Worm (Caenorhabditis elegans) whole organism, dauer: ENCODE measurements around the gene W08F4.7.

Experiments
- unc-62 ChIP-seq: sonication (generic microtip); optimal IDR thresholded peaks from 2 replicates; lab custom pipeline; 2017; ENCODE audit warnings: missing biosample characterization, missing genetic modification reagents, missing genetic modification characterization

W08F4.7 gene

ce11 chrII:591110-591509 is 13.6 kb upstream of the W08F4.7 start, which contains the start of gene W08F4.10:
Gene W08F4.10, minus strand, starts transcription at chrII:591210.
- no peak for TF ChIP-seq unc-62 (GFP tag; lab: Kevin White, UChicago)

ce11 chrII:587533-587932 is 10.0 kb upstream of the W08F4.7 start, which contains the start of gene fbxb-34:
Gene fbxb-34, plus strand, starts transcription at chrII:587833.
- TF ChIP-seq unc-62 (GFP tag; lab: Kevin White, UChicago): no peak

- no peak for TF ChIP-seq unc-62 (GFP tag; lab: Kevin White, UChicago)
Measured at ce11 chrII:584321-584848, 6.9 kb upstream of the W08F4.7 start, which contains the start of the genes W08F4.12 and W08F4.13. Gene W08F4.12, minus strand, starts transcription at chrII:584421. Gene W08F4.13, plus strand, starts transcription at chrII:584798.

- no peak for TF ChIP-seq unc-62 (GFP tag; lab: Kevin White, UChicago)
Measured at ce11 chrII:582649-583048, 5.1 kb upstream of the W08F4.7 start, which contains the start of gene fbxb-14. Gene fbxb-14, minus strand, starts transcription at chrII:582749.

- TF ChIP-seq unc-62 (GFP tag; lab: Kevin White, UChicago): no peak
Measured at ce11 chrII:581983-582382, 4.5 kb upstream of the W08F4.7 start.

ce11 chrII:580189-580643 is 2.7 kb upstream of the W08F4.7 start, which contains the start of the genes cdc-37 and W08F4.3:
Gene cdc-37, minus strand, starts transcription at chrII:580593.
Gene W08F4.3, plus strand, starts transcription at chrII:580602.
- no peak for TF ChIP-seq unc-62 (GFP tag; lab: Kevin White, UChicago)

- TF ChIP-seq unc-62 (GFP tag; lab: Kevin White, UChicago): no peak
Measured at ce11 chrII:578803-579202, 1.3 kb upstream of the W08F4.7 start.

- TF ChIP-seq unc-62 (GFP tag; lab: Kevin White, UChicago): no peak
Measured at ce11 chrII:574064-574463, 3.5 kb downstream of the W08F4.7 start.

ce11 chrII:572010-572409 is 5.5 kb downstream of the W08F4.7 start, which contains the start of gene mlt-8:
Gene mlt-8, minus strand, starts transcription at chrII:572110.
- no peak for TF ChIP-seq unc-62 (GFP tag; lab: Kevin White, UChicago)

- TF ChIP-seq unc-62 (GFP tag; lab: Kevin White, UChicago): no peak
Measured at ce11 chrII:568776-569175, 8.8 kb downstream of the W08F4.7 start, which contains the start of gene W08F4.5. Gene W08F4.5, minus strand, starts transcription at chrII:568876.

ce11 chrII:556185-556584 is 21.3 kb downstream of the W08F4.7 start, which contains the start of the genes C09E8.1 and C09E8.6:
Gene C09E8.1, plus strand, starts transcription at chrII:556485.
Gene C09E8.6, plus strand, starts transcription at chrII:556497.
- TF ChIP-seq unc-62 (GFP tag; lab: Kevin White, UChicago): no peak

ce11 chrII:555371-555770 is 22.2 kb downstream of the W08F4.7 start:
- TF ChIP-seq unc-62 (GFP tag; lab: Kevin White, UChicago): no peak

- TF ChIP-seq unc-62 (GFP tag; lab: Kevin White, UChicago): no peak
Measured at ce11 chrII:551245-551904, 26.2 kb downstream of the W08F4.7 start, which contains the start of gene lips-7. Gene lips-7, plus strand, starts transcription at chrII:551854.

- no peak for TF ChIP-seq unc-62 (GFP tag; lab: Kevin White, UChicago)
Measured at ce11 chrII:549501-549900, 28.0 kb downstream of the W08F4.7 start.

ce11 chrII:546405-546804 is 31.1 kb downstream of the W08F4.7 start, which contains the start of gene mlt-10:
Gene mlt-10, plus strand, starts transcription at chrII:546705.
- no peak for TF ChIP-seq unc-62 (GFP tag; lab: Kevin White, UChicago)

ce11 chrII:542416-542815 is 35.1 kb downstream of the W08F4.7 start:
- no peak for TF ChIP-seq unc-62 (GFP tag; lab: Kevin White, UChicago)
